1 worm cellular context compared by ENCODE assay signal in genomic region chrX:1443556-1444243, ce11.
TF ChIP-seq lines count a peak whose summit lies in the region.

No protein-coding gene starts in this region.

TF ChIP-seq in whole organism, L2 larva, 48 proteins besides CTCF, POLR2A, EP300 and RAD21 (continued from another document):
- TF ChIP-seq fos-1 (tag; optimal IDR thresholded peaks at IDR 0.05; lab: Kevin White, UChicago) (no peak), nhr-25 (tag; optimal IDR thresholded peaks at IDR 0.05; lab: Kevin White, UChicago) (peak; percentile 64)
